Worm (Caenorhabditis elegans): ENCODE results near the gene srg-53.

- TF ChIP-seq elt-3 (tag; optimal IDR thresholded peaks at IDR 0.05) (no peak), lsy-2 (tag; optimal IDR thresholded peaks at IDR 0.05) (no peak), nhr-12 (tag; optimal IDR thresholded peaks at IDR 0.05) (no peak), snpc-4 (tag; optimal IDR thresholded peaks at IDR 0.05) (no peak), nhr-11 (tag; optimal IDR thresholded peaks at IDR 0.05) (no peak), unc-39 (tag; optimal IDR thresholded peaks at IDR 0.05) (no peak)
Observed at ce11 chrV:866729-867128, 12.5 kb upstream of the srg-53 start, which contains the start of gene T02B11.3.

Data from whole organism, L2 larva.